Worm (Caenorhabditis elegans) whole organism, late embryonic: ENCODE results near the gene F35B3.3.

ENCODE experiments used
- C08G9.2 ChIP-seq: sonication (generic microtip); optimal IDR thresholded peaks from 2 replicates; lab custom pipeline; 2016; ENCODE audit warnings: mild to moderate bottlenecking, missing genetic modification characterization, moderate library complexity, missing compliant biosample characterization
- F13H6.1 ChIP-seq: sonication (generic microtip); optimal IDR thresholded peaks from 2 replicates; lab custom pipeline; 2016; ENCODE audit warnings: missing genetic modification characterization, missing compliant biosample characterization
- T23F11.4 ChIP-seq: fragments of 200-800 bp; sonication (Bioruptor generic); optimal IDR thresholded peaks from 2 replicates; lab custom pipeline; 2018; ENCODE audit warnings: mild to moderate bottlenecking, missing genetic modification characterization, missing compliant biosample characterization
- ahr-1 ChIP-seq: sonication (generic microtip); optimal IDR thresholded peaks from 2 replicates; lab custom pipeline; 2016; ENCODE audit warnings: missing genetic modification characterization, missing compliant biosample characterization
- ceh-18 ChIP-seq: sonication (generic microtip); optimal IDR thresholded peaks from 2 replicates; lab custom pipeline; 2016; ENCODE audit warnings: missing genetic modification characterization, missing compliant biosample characterization
- ceh-19 ChIP-seq: fragments of 200-800 bp; sonication (Bioruptor generic); optimal IDR thresholded peaks from 2 replicates; lab custom pipeline; 2018; ENCODE audit warnings: mild to moderate bottlenecking, missing genetic modification characterization, missing compliant biosample characterization
- ceh-24 ChIP-seq: sonication (generic microtip); optimal IDR thresholded peaks from 2 replicates; lab custom pipeline; 2016; ENCODE audit warnings: mild to moderate bottlenecking, missing genetic modification characterization, missing compliant biosample characterization
- ceh-31 ChIP-seq: sonication (generic microtip); optimal IDR thresholded peaks from 2 replicates; lab custom pipeline; 2016; ENCODE audit warnings: missing genetic modification characterization, missing compliant biosample characterization
- ceh-34 ChIP-seq: sonication (generic microtip); optimal IDR thresholded peaks from 2 replicates; lab custom pipeline; 2016; ENCODE audit warnings: mild to moderate bottlenecking, missing genetic modification characterization, missing compliant biosample characterization
- ceh-48 ChIP-seq: sonication (generic microtip); optimal IDR thresholded peaks from 2 replicates; lab custom pipeline; 2016; ENCODE audit warnings: missing genetic modification characterization, inconsistent platforms, missing compliant biosample characterization
- che-1 ChIP-seq: sonication (generic microtip); optimal IDR thresholded peaks from 2 replicates; lab custom pipeline; 2016; ENCODE audit warnings: mild to moderate bottlenecking, missing genetic modification characterization, missing compliant biosample characterization
- elt-2 ChIP-seq: sonication (generic microtip); optimal IDR thresholded peaks from 2 replicates; lab custom pipeline; 2016; ENCODE audit warnings: missing genetic modification reagents, missing genetic modification characterization, missing compliant biosample characterization
- elt-4 ChIP-seq: sonication (generic microtip); optimal IDR thresholded peaks from 2 replicates; lab custom pipeline; 2016; ENCODE audit warnings: missing genetic modification characterization, missing compliant biosample characterization
- ets-4 ChIP-seq: sonication (generic microtip); optimal IDR thresholded peaks from 2 replicates; lab custom pipeline; 2016; ENCODE audit warnings: missing genetic modification characterization, missing compliant biosample characterization
- fax-1 ChIP-seq: sonication (generic microtip); optimal IDR thresholded peaks from 2 replicates; lab custom pipeline; 2016; ENCODE audit warnings: missing genotype, missing genetic modification characterization, missing compliant biosample characterization
- fkh-10 ChIP-seq: fragments of 150-350 bp; optimal IDR thresholded peaks from 2 replicates; lab custom pipeline; 2014; ENCODE audit warnings: missing biosample characterization, missing genetic modification reagents, missing genetic modification characterization
- gmeb-2 ChIP-seq: sonication (generic microtip); optimal IDR thresholded peaks from 2 replicates; lab custom pipeline; 2016; ENCODE audit warnings: missing genetic modification characterization, inconsistent platforms, missing compliant biosample characterization
- hlh-13 ChIP-seq: fragments of 200-800 bp; sonication (Bioruptor generic); optimal IDR thresholded peaks from 2 replicates; lab custom pipeline; 2018; ENCODE audit warnings: mild to moderate bottlenecking, missing genetic modification characterization, missing compliant biosample characterization
- hlh-15 ChIP-seq: sonication (generic microtip); optimal IDR thresholded peaks from 2 replicates; lab custom pipeline; 2016; ENCODE audit warnings: missing genetic modification characterization, missing compliant biosample characterization
- hlh-30 ChIP-seq: sonication (generic microtip); optimal IDR thresholded peaks from 2 replicates; lab custom pipeline; 2017; ENCODE audit warnings: antibody characterized with exemption, missing genetic modification characterization, missing compliant biosample characterization; ENCODE audit not compliant: insufficient read depth
- lim-6 ChIP-seq: sonication (generic microtip); optimal IDR thresholded peaks from 2 replicates; lab custom pipeline; 2016; ENCODE audit warnings: missing genetic modification characterization, missing compliant biosample characterization
- madf-2 ChIP-seq: sonication (generic microtip); optimal IDR thresholded peaks from 2 replicates; lab custom pipeline; 2017; ENCODE audit warnings: missing genetic modification characterization, missing compliant biosample characterization
- mec-3 ChIP-seq: sonication (generic microtip); optimal IDR thresholded peaks from 2 replicates; lab custom pipeline; 2016; ENCODE audit warnings: borderline replicate concordance, missing genetic modification characterization, missing compliant biosample characterization
- nhr-11 ChIP-seq: fragments of 150-350 bp; optimal IDR thresholded peaks from 2 replicates; lab custom pipeline; 2014; ENCODE audit warnings: missing biosample characterization, missing genetic modification characterization
- pha-4 ChIP-seq: fragments of 150-350 bp; optimal IDR thresholded peaks from 2 replicates; lab custom pipeline; 2018; ENCODE audit warnings: missing biosample characterization, missing genetic modification reagents, missing genetic modification characterization
- pqm-1 ChIP-seq: sonication (generic microtip); optimal IDR thresholded peaks from 2 replicates; lab custom pipeline; 2016; ENCODE audit warnings: missing genetic modification characterization, missing compliant biosample characterization
- ref-2 ChIP-seq: sonication (generic microtip); optimal IDR thresholded peaks from 2 replicates; lab custom pipeline; 2016; ENCODE audit warnings: missing genetic modification characterization, missing compliant biosample characterization
- rnt-1 ChIP-seq: sonication (generic microtip); optimal IDR thresholded peaks from 2 replicates; lab custom pipeline; 2016; ENCODE audit warnings: missing genetic modification characterization, missing compliant biosample characterization
- sox-2 ChIP-seq: fragments of 200-800 bp; sonication (Bioruptor generic); IDR thresholded peaks from 2 replicates; pipeline ENCODE4 v1.3.6; 2022; ENCODE audit warnings: missing genetic modification reagents, missing genetic modification characterization, missing compliant biosample characterization
- tbx-2 ChIP-seq: sonication (generic microtip); optimal IDR thresholded peaks from 2 replicates; lab custom pipeline; 2016; ENCODE audit warnings: missing genetic modification characterization, missing compliant biosample characterization
- tbx-7 ChIP-seq: sonication (generic microtip); optimal IDR thresholded peaks from 2 replicates; lab custom pipeline; 2016; ENCODE audit warnings: missing genotype, missing genetic modification characterization, missing compliant biosample characterization
- ttx-3 ChIP-seq: sonication (generic microtip); optimal IDR thresholded peaks from 2 replicates; lab custom pipeline; 2016; ENCODE audit warnings: missing genetic modification reagents, missing genetic modification characterization, missing compliant biosample characterization
- unc-3 ChIP-seq, 2 experiments: fragments of 200-800 bp in 1 of 2; sonication (Bioruptor generic) in 1 of 2; sonication (generic microtip) in 1 of 2; conservative IDR thresholded peaks in 1 of 2; optimal IDR thresholded peaks in 1 of 2; 2 replicates each; pipeline versions ENCODE4 v1.3.6 to Lab custom; 2016 to 2022; ENCODE audit warnings: missing compliant biosample characterization in 2 of 2, missing genetic modification characterization in 2 of 2, missing genetic modification reagents in 1 of 2
- unc-55 ChIP-seq: sonication (generic microtip); optimal IDR thresholded peaks from 2 replicates; lab custom pipeline; 2017; ENCODE audit warnings: missing biosample characterization, missing genetic modification reagents, missing genetic modification characterization
- unc-86 ChIP-seq: sonication (generic microtip); optimal IDR thresholded peaks from 2 replicates; lab custom pipeline; 2016; ENCODE audit warnings: missing genetic modification characterization, missing compliant biosample characterization

F35B3.3 gene

ce11 chrX:17013162-17013561, at the start of gene F35B3.3:
Gene F35B3.3, plus strand, starts transcription at chrX:17013462.
- TF ChIP-seq tbx-2 (tag; lab: Kevin White, UChicago), result no peak
- no peak for TF ChIP-seq C08G9.2 (tag; lab: Kevin White, UChicago)
- no peak for TF ChIP-seq ceh-48 (tag; lab: Kevin White, UChicago)
- no peak for TF ChIP-seq sox-2 (GFP tag; lab: Robert Waterston, UW)
- TF ChIP-seq madf-2 (tag; lab: Kevin White, UChicago), result no peak
- TF ChIP-seq nhr-11 (tag; lab: Kevin White, UChicago), result no peak
- TF ChIP-seq ref-2 (tag; lab: Kevin White, UChicago), result no peak
- no peak for TF ChIP-seq unc-55
- no peak for TF ChIP-seq elt-2 (tag; lab: Kevin White, UChicago)
- TF ChIP-seq F13H6.1 (tag; lab: Kevin White, UChicago), result no peak
- no peak for TF ChIP-seq ceh-24
- TF ChIP-seq lim-6, result no peak

- TF ChIP-seq elt-2 (tag; lab: Kevin White, UChicago) (peak; percentile 51), pqm-1 (no peak)
Measured at ce11 chrX:16963519-16963971, 49.7 kb upstream of the F35B3.3 start, which contains the start of the genes F52G3.1 and F52G3.7. Gene F52G3.1, plus strand, starts transcription at chrX:16963871. Gene F52G3.7, plus strand, starts transcription at chrX:16963921.

- TF ChIP-seq sox-2 (GFP tag; lab: Robert Waterston, UW), result no peak
- TF ChIP-seq ets-4, result no peak
- TF ChIP-seq tbx-2 (tag; lab: Kevin White, UChicago), result no peak
- TF ChIP-seq hlh-30, result no peak
- no peak for TF ChIP-seq fax-1 (tag; lab: Kevin White, UChicago)
- no peak for TF ChIP-seq unc-3 (GFP tag; conservative IDR thresholded peaks at IDR 0.05; lab: Robert Waterston, UW)
- TF ChIP-seq unc-3 (tag; optimal IDR thresholded peaks at IDR 0.05; lab: Kevin White, UChicago), result no peak
- TF ChIP-seq elt-2 (tag; lab: Kevin White, UChicago), result no peak
- TF ChIP-seq elt-4, result peak; percentile 13
- no peak for TF ChIP-seq ttx-3 (tag; lab: Kevin White, UChicago)
- no peak for TF ChIP-seq fkh-10 (GFP tag; lab: Kevin White, UChicago)
- TF ChIP-seq ceh-24, result no peak
- TF ChIP-seq ceh-18 (tag; lab: Kevin White, UChicago), result no peak
- TF ChIP-seq tbx-7 (tag; lab: Kevin White, UChicago), result no peak
- TF ChIP-seq T23F11.4 (GFP tag; lab: Kevin White, UChicago), result no peak
- TF ChIP-seq che-1 (tag; lab: Kevin White, UChicago), result no peak
- no peak for TF ChIP-seq hlh-15 (tag; lab: Kevin White, UChicago)
- no peak for TF ChIP-seq gmeb-2 (tag; lab: Kevin White, UChicago)
- TF ChIP-seq C08G9.2 (tag; lab: Kevin White, UChicago), result peak; percentile 5
- peak; percentile 2 for TF ChIP-seq ceh-34 (tag; lab: Kevin White, UChicago)
Measured at ce11 chrX:16965888-16966287, 47.4 kb upstream of the F35B3.3 start.

- no peak for TF ChIP-seq pha-4 (tag; lab: Kevin White, UChicago)
- TF ChIP-seq unc-3 (GFP tag; conservative IDR thresholded peaks at IDR 0.05; lab: Robert Waterston, UW), result no peak
- TF ChIP-seq unc-3 (tag; optimal IDR thresholded peaks at IDR 0.05; lab: Kevin White, UChicago), result no peak
- no peak for TF ChIP-seq rnt-1 (tag; lab: Kevin White, UChicago)
- TF ChIP-seq che-1 (tag; lab: Kevin White, UChicago), result no peak
- TF ChIP-seq C08G9.2 (tag; lab: Kevin White, UChicago), result no peak
- no peak for TF ChIP-seq hlh-13 (GFP tag; lab: Kevin White, UChicago)
- no peak for TF ChIP-seq hlh-15 (tag; lab: Kevin White, UChicago)
- TF ChIP-seq hlh-30, result no peak
- TF ChIP-seq ahr-1 (tag; lab: Kevin White, UChicago), result no peak
- TF ChIP-seq ceh-31 (tag; lab: Kevin White, UChicago), result no peak
- TF ChIP-seq fax-1 (tag; lab: Kevin White, UChicago), result no peak
- TF ChIP-seq ceh-19 (GFP tag; lab: Kevin White, UChicago), result no peak
- no peak for TF ChIP-seq mec-3
- TF ChIP-seq unc-86, result no peak
Measured at ce11 chrX:16967813-16968212, 45.4 kb upstream of the F35B3.3 start.
